Fruit fly (Drosophila melanogaster) whole organism, embryonic: ENCODE data around the gene Ptpmeg2.

Experiments used
- Aef1 ChIP-seq: fragments of 200-800 bp; sonication (Bioruptor generic); IDR thresholded peaks from 3 replicates; pipeline ENCODE4 v1.3.6; 2022; ENCODE audit warnings: missing biosample characterization, missing genetic modification characterization
- Atf-2 ChIP-seq: fragments of 200-800 bp; sonication (Bioruptor generic); optimal IDR thresholded peaks from 2 replicates; lab custom pipeline; 2016; ENCODE audit warnings: missing biosample characterization, missing genetic modification characterization
- CG10209 ChIP-seq: fragments of 200-800 bp; sonication (Bioruptor generic); optimal IDR thresholded peaks from 3 replicates; lab custom pipeline; 2017; ENCODE audit warnings: missing biosample characterization, mild to moderate bottlenecking, missing genetic modification characterization, missing genetic modification reagents
- CG10543 ChIP-seq: fragments of 200-800 bp; sonication (Bioruptor generic); optimal IDR thresholded peaks from 3 replicates; lab custom pipeline; 2017; ENCODE audit warnings: missing biosample characterization, mild to moderate bottlenecking, missing genetic modification characterization, moderate library complexity
- CG12071 ChIP-seq: fragments of 200-800 bp; sonication (Bioruptor generic); optimal IDR thresholded peaks from 3 replicates; lab custom pipeline; 2018; ENCODE audit warnings: missing biosample characterization, mild to moderate bottlenecking, missing genetic modification characterization
- CG15479 ChIP-seq: fragments of 200-800 bp; sonication (Bioruptor generic); optimal IDR thresholded peaks from 3 replicates; lab custom pipeline; 2019; ENCODE audit warnings: missing biosample characterization, mild to moderate bottlenecking, missing genetic modification characterization, moderate library complexity
- CG16779 ChIP-seq: fragments of 200-800 bp; sonication (Bioruptor generic); IDR thresholded peaks from 2 replicates; pipeline ENCODE4 v1.3.6; 2022; ENCODE audit warnings: missing biosample characterization, missing genetic modification characterization
- CG17802 ChIP-seq: fragments of 200-800 bp; sonication (Bioruptor generic); optimal IDR thresholded peaks from 2 replicates; lab custom pipeline; 2018; ENCODE audit warnings: missing biosample characterization, mild to moderate bottlenecking, missing genetic modification characterization, moderate library complexity
- CG2199 ChIP-seq: fragments of 200-800 bp; sonication (Bioruptor generic); IDR thresholded peaks from 3 replicates; pipeline ENCODE4 v1.3.6; 2022; ENCODE audit warnings: missing biosample characterization, missing genetic modification characterization
- CG2712 ChIP-seq: fragments of 200-800 bp; optimal IDR thresholded peaks from 3 replicates; lab custom pipeline; 2019; ENCODE audit warnings: missing biosample characterization, mild to moderate bottlenecking, missing genetic modification characterization, moderate library complexity
- CG31441 ChIP-seq: fragments of 200-800 bp; sonication (Bioruptor generic); IDR thresholded peaks from 2 replicates; pipeline ENCODE4 v1.3.6; 2022; ENCODE audit warnings: missing biosample characterization, missing genetic modification characterization
- CG4424 ChIP-seq: fragments of 200-800 bp; sonication (Bioruptor generic); optimal IDR thresholded peaks from 3 replicates; lab custom pipeline; 2016; ENCODE audit warnings: missing biosample characterization, missing genetic modification characterization
- CG4820 ChIP-seq: fragments of 200-800 bp; sonication (Bioruptor generic); optimal IDR thresholded peaks from 3 replicates; lab custom pipeline; 2016; ENCODE audit warnings: missing biosample characterization, missing genetic modification characterization
- CG6254 ChIP-seq: fragments of 200-800 bp; sonication (Bioruptor generic); optimal IDR thresholded peaks from 3 replicates; lab custom pipeline; 2017; ENCODE audit warnings: mild to moderate bottlenecking, missing biosample characterization, missing genetic modification reagents, missing genetic modification characterization
- CG6654 ChIP-seq: fragments of 200-800 bp; sonication (Bioruptor generic); optimal IDR thresholded peaks from 2 replicates; lab custom pipeline; 2017; ENCODE audit warnings: missing biosample characterization, mild to moderate bottlenecking, missing genetic modification characterization
- CG6765 ChIP-seq: fragments of 200-800 bp; sonication (Bioruptor generic); optimal IDR thresholded peaks from 3 replicates; lab custom pipeline; 2017; ENCODE audit warnings: missing biosample characterization, mild to moderate bottlenecking, missing genetic modification characterization
- CG7357 ChIP-seq: fragments of 200-800 bp; sonication (Bioruptor generic); IDR thresholded peaks from 3 replicates; pipeline ENCODE4 v1.3.6; 2022; ENCODE audit warnings: missing biosample characterization, missing genetic modification characterization
- CG7928 ChIP-seq: fragments of 200-800 bp; sonication (Bioruptor generic); optimal IDR thresholded peaks from 2 replicates; lab custom pipeline; 2017; ENCODE audit warnings: missing biosample characterization, mild to moderate bottlenecking, missing genetic modification characterization
- CG8478 ChIP-seq: fragments of >200 bp; optimal IDR thresholded peaks from 2 replicates; lab custom pipeline; 2018
- CG8765 ChIP-seq: fragments of 200-800 bp; sonication (Bioruptor generic); IDR thresholded peaks from 2 replicates; pipeline ENCODE4 v1.3.6; 2022; ENCODE audit warnings: missing biosample characterization, missing genetic modification characterization
- Deaf1 ChIP-seq: fragments of 200-800 bp; optimal IDR thresholded peaks from 3 replicates; lab custom pipeline; 2019; ENCODE audit warnings: missing biosample characterization, mild to moderate bottlenecking, missing genetic modification characterization, moderate library complexity
- HLH54F ChIP-seq: fragments of 200-800 bp; sonication (Bioruptor generic); optimal IDR thresholded peaks from 3 replicates; lab custom pipeline; 2016; ENCODE audit warnings: missing biosample characterization, missing genetic modification characterization
- Hand ChIP-seq: fragments of 200-800 bp; sonication (Bioruptor generic); optimal IDR thresholded peaks from 2 replicates; lab custom pipeline; 2017; ENCODE audit warnings: mild to moderate bottlenecking, missing biosample characterization, missing genetic modification reagents, missing genetic modification characterization
- Lhr ChIP-seq: fragments of 200-800 bp; sonication (Bioruptor generic); optimal IDR thresholded peaks from 3 replicates; lab custom pipeline; 2017; ENCODE audit warnings: mild to moderate bottlenecking, missing biosample characterization, missing genetic modification reagents, missing genetic modification characterization
- MESR4 ChIP-seq: fragments of 200-800 bp; sonication (Bioruptor generic); optimal IDR thresholded peaks from 2 replicates; lab custom pipeline; 2018; ENCODE audit warnings: missing biosample characterization, mild to moderate bottlenecking, missing genetic modification characterization, moderate library complexity
- Max ChIP-seq: fragments of 200-800 bp; sonication (Bioruptor generic); optimal IDR thresholded peaks from 2 replicates; lab custom pipeline; 2016; ENCODE audit warnings: missing biosample characterization, mild to moderate bottlenecking, missing genetic modification characterization
- Neu2 ChIP-seq: fragments of 200-800 bp; sonication (Bioruptor generic); optimal IDR thresholded peaks from 3 replicates; lab custom pipeline; 2016; ENCODE audit warnings: missing biosample characterization, missing genetic modification characterization, borderline replicate concordance
- Opbp ChIP-seq: fragments of 200-800 bp; sonication (Bioruptor generic); IDR thresholded peaks from 3 replicates; pipeline ENCODE4 v1.3.6; 2022; ENCODE audit warnings: missing biosample characterization, missing genetic modification characterization; ENCODE audit not compliant: partially characterized antibody
- ase ChIP-seq: fragments of 200-800 bp; sonication (Bioruptor generic); IDR thresholded peaks from 3 replicates; pipeline ENCODE4 v1.3.6; 2022; ENCODE audit warnings: missing biosample characterization, missing genetic modification characterization
- bab2 ChIP-seq: fragments of 200-800 bp; sonication (Bioruptor generic); optimal IDR thresholded peaks from 2 replicates; lab custom pipeline; 2016; ENCODE audit warnings: missing biosample characterization, missing genetic modification characterization
- bigmax ChIP-seq: fragments of 200-800 bp; sonication (Bioruptor generic); optimal IDR thresholded peaks from 2 replicates; lab custom pipeline; 2018; ENCODE audit warnings: missing biosample characterization, mild to moderate bottlenecking, missing genetic modification characterization
- ci ChIP-seq: fragments of 200-800 bp; sonication (Bioruptor generic); IDR thresholded peaks from 3 replicates; pipeline ENCODE4 v1.3.6; 2022; ENCODE audit warnings: missing biosample characterization, missing genetic modification characterization
- crol ChIP-seq: fragments of 200-800 bp; sonication (Bioruptor generic); IDR thresholded peaks from 2 replicates; pipeline ENCODE4 v1.3.6; 2022; ENCODE audit warnings: missing biosample characterization, missing genetic modification characterization
- dan ChIP-seq: fragments of 200-800 bp; sonication (Bioruptor generic); IDR thresholded peaks from 2 replicates; pipeline ENCODE4 v1.3.6; 2022; ENCODE audit warnings: missing biosample characterization, missing genetic modification characterization
- dmrt99B ChIP-seq: fragments of 200-800 bp; sonication (Bioruptor generic); optimal IDR thresholded peaks from 2 replicates; lab custom pipeline; 2018; ENCODE audit warnings: missing biosample characterization, mild to moderate bottlenecking, missing genetic modification characterization, moderate library complexity
- en ChIP-seq: fragments of 200-800 bp; sonication (Bioruptor generic); optimal IDR thresholded peaks from 2 replicates; lab custom pipeline; 2016; ENCODE audit warnings: missing biosample characterization, missing genetic modification characterization
- exex ChIP-seq: fragments of 200-800 bp; sonication (Bioruptor generic); optimal IDR thresholded peaks from 4 replicates; lab custom pipeline; 2018; ENCODE audit warnings: missing biosample characterization, mild to moderate bottlenecking, missing genetic modification characterization, moderate library complexity
- fd102C ChIP-seq: fragments of 200-800 bp; sonication (Bioruptor generic); optimal IDR thresholded peaks from 2 replicates; lab custom pipeline; 2018; ENCODE audit warnings: missing biosample characterization, mild to moderate bottlenecking, missing genetic modification characterization, moderate library complexity
- hbn ChIP-seq: fragments of 200-800 bp; sonication (Bioruptor generic); IDR thresholded peaks from 2 replicates; pipeline ENCODE4 v1.3.6; 2022; ENCODE audit warnings: missing biosample characterization, missing genetic modification characterization; ENCODE audit not compliant: partially characterized antibody
- kah ChIP-seq: fragments of 200-800 bp; sonication (Bioruptor generic); optimal IDR thresholded peaks from 2 replicates; lab custom pipeline; 2018; ENCODE audit warnings: missing biosample characterization, mild to moderate bottlenecking, missing genetic modification characterization
- maf-S ChIP-seq: fragments of 200-800 bp; sonication (Bioruptor generic); optimal IDR thresholded peaks from 2 replicates; lab custom pipeline; 2016; ENCODE audit warnings: missing biosample characterization, missing genetic modification characterization
- pfk ChIP-seq: fragments of 200-800 bp; sonication (Bioruptor generic); optimal IDR thresholded peaks from 2 replicates; lab custom pipeline; 2018; ENCODE audit warnings: missing biosample characterization, mild to moderate bottlenecking, missing genetic modification characterization, moderate library complexity
- salm ChIP-seq: fragments of 200-800 bp; sonication (Bioruptor generic); optimal IDR thresholded peaks from 2 replicates; lab custom pipeline; 2018; ENCODE audit warnings: missing biosample characterization, mild to moderate bottlenecking, missing genetic modification characterization
- schlank ChIP-seq: fragments of 200-800 bp; sonication (Bioruptor generic); optimal IDR thresholded peaks from 2 replicates; lab custom pipeline; 2018; ENCODE audit warnings: missing biosample characterization, mild to moderate bottlenecking, missing genetic modification characterization
- sens-2 ChIP-seq: fragments of 200-800 bp; sonication (Bioruptor generic); IDR thresholded peaks from 2 replicates; pipeline ENCODE4 v1.3.6; 2022; ENCODE audit warnings: missing biosample characterization, missing genetic modification characterization
- seq ChIP-seq: fragments of 200-800 bp; sonication (Bioruptor generic); IDR thresholded peaks from 2 replicates; pipeline ENCODE4 v1.3.6; 2022; ENCODE audit warnings: missing biosample characterization, missing genetic modification characterization
- shn ChIP-seq: fragments of 200-800 bp; sonication (Bioruptor generic); optimal IDR thresholded peaks from 3 replicates; lab custom pipeline; 2016; ENCODE audit warnings: missing biosample characterization, missing genetic modification characterization
- sr ChIP-seq: fragments of 200-800 bp; sonication (Bioruptor generic); IDR thresholded peaks from 3 replicates; pipeline ENCODE4 v1.3.6; 2022; ENCODE audit warnings: missing biosample characterization, missing genetic modification characterization
- vfl ChIP-seq: fragments of 200-800 bp; sonication (Bioruptor generic); optimal IDR thresholded peaks from 2 replicates; lab custom pipeline; 2016; ENCODE audit warnings: missing biosample characterization, missing genetic modification characterization
- zen2 ChIP-seq: fragments of 200-800 bp; sonication (Bioruptor generic); IDR thresholded peaks from 3 replicates; pipeline ENCODE4 v1.3.6; 2022; ENCODE audit warnings: missing biosample characterization, missing genetic modification characterization; ENCODE audit not compliant: partially characterized antibody

The Ptpmeg2 gene

dm6 chrX:9579918-9580521, 78.9 kb downstream of the Ptpmeg2 start, which contains the start of gene LPCAT (continued):
- TF ChIP-seq bigmax (no peak), dan (GFP tag; lab: Robert Waterston, UW) (no peak), sr (GFP tag; lab: Robert Waterston, UW) (no peak; the same call in 2 of the 3 replicates), Aef1 (GFP tag; lab: Robert Waterston, UW) (peak; percentile 86), CG10543 (GFP tag; lab: Kevin White, UChicago) (peak; percentile 7), CG6654 (GFP tag; lab: Kevin White, UChicago) (no peak), shn (GFP tag; lab: Kevin White, UChicago) (peak; percentile 56), CG2712 (tag; lab: Kevin White, UChicago) (peak; percentile 40), pfk (GFP tag; lab: Kevin White, UChicago) (peak; percentile 8), vfl (GFP tag; lab: Kevin White, UChicago) (peak; percentile 52), CG4820 (peak; percentile 79), sens-2 (GFP tag; lab: Robert Waterston, UW) (no peak), fd102C (GFP tag; lab: Kevin White, UChicago) (peak; percentile 20), kah (GFP tag; lab: Kevin White, UChicago) (no peak), CG16779 (GFP tag; lab: Robert Waterston, UW) (peak; percentile 64; the same call in 1 of the 2 replicates), Max (GFP tag; lab: Kevin White, UChicago) (peak; percentile 87), seq (peak; percentile 54; the same call in 1 of the 2 replicates), Atf-2 (peak; percentile 34), CG8765 (peak; percentile 53; the same call in 1 of the 2 replicates), maf-S (GFP tag; lab: Kevin White, UChicago) (peak; percentile 61), Opbp (GFP tag; lab: Robert Waterston, UW) (peak; percentile 77), CG12071 (GFP tag; lab: Kevin White, UChicago) (no peak), CG2199 (no peak), Deaf1 (tag; lab: Kevin White, UChicago) (no peak), CG15479 (peak; percentile 35), CG7357 (GFP tag; lab: Robert Waterston, UW) (peak; percentile 69; the same call in 2 of the 3 replicates), MESR4 (GFP tag; lab: Kevin White, UChicago) (peak; percentile 25), CG7928 (GFP tag; lab: Kevin White, UChicago) (peak; percentile 43), CG6254 (GFP tag; lab: Kevin White, UChicago) (no peak), exex (tag; lab: Kevin White, UChicago) (peak; percentile 23), CG6765 (GFP tag; lab: Kevin White, UChicago) (peak; percentile 46), CG17802 (tag; lab: Kevin White, UChicago) (peak; percentile 48), Hand (GFP tag; lab: Kevin White, UChicago) (no peak), bab2 (peak; percentile 80), Neu2 (GFP tag; lab: Kevin White, UChicago) (no peak), en (GFP tag; lab: Kevin White, UChicago) (no peak), hbn (peak; percentile 83), ase (GFP tag; lab: Robert Waterston, UW) (peak; percentile 67; the same call in 2 of the 3 replicates), CG31441 (GFP tag; lab: Robert Waterston, UW) (0 out of 2 replicates have a peak, but pooled peaks have one; percentile 17), dmrt99B (peak; percentile 41), CG8478 (lab: Kevin White, UChicago) (no peak), zen2 (GFP tag; lab: Robert Waterston, UW) (no peak; the same call in 2 of the 3 replicates), salm (tag; lab: Kevin White, UChicago) (no peak), HLH54F (GFP tag; lab: Kevin White, UChicago) (peak; percentile 85), ci (GFP tag; lab: Robert Waterston, UW) (peak; percentile 78; the same call in 2 of the 3 replicates), CG10209 (GFP tag; lab: Kevin White, UChicago) (peak; percentile 77), CG4424 (GFP tag; lab: Kevin White, UChicago) (peak; percentile 62), schlank (tag; lab: Kevin White, UChicago) (peak; percentile 27), Lhr (GFP tag; lab: Kevin White, UChicago) (peak; percentile 84), crol (GFP tag; lab: Robert Waterston, UW) (no peak)
